Fruit fly (Drosophila melanogaster): Measurements from ENCODE around the gene Dys.

The Dys gene

DNA sequence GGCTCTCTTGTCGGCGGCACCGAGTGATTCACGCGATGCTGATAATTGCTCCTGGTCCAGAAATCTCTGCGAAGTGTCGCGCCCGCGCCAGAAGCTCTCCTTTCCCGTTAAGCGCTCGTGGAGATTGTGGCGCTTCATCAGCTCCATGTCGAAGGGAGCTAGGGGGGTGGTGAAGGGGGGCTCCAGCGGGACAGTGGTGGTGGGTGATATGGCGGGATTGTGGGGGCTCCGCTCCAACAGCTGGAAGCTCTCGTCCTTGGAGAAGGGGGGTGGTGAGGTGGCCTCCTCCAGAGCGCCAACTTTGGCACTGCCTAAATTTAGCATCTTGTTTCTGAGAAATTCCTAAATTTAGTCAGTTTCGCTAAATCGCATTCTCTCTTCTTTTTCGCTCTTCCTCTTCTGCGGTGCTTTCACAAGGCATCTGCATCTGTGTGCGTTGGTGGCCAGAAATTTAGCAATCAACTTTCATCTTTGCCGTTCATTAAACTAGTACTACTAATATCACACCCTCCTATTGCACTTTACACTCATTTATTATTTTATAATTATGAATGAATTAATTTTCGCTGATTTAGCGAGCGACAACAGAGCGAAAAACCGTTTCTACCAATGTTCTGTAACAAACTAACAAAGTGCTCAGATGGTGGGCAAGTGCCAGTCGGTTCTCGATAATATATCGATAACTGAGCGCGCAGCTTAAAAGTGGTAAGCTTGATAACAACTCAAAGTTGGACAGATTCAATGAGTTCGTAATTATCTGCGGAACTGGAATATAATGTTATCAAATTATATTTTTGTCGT is 181.4 kb downstream of the Dys start, which contains the start of gene subdued (continued):
- TF ChIP-seq Dek (tag; optimal IDR thresholded peaks at IDR 0.05) (no peak), chinmo (GFP tag; IDR thresholded peaks at IDR 0.05; ENCODE audit: partially characterized antibody) (0 out of 4 replicates have a peak, but pooled peaks have one; percentile 30), usp (GFP tag; optimal IDR thresholded peaks at IDR 0.05) (no peak), z (GFP tag; IDR thresholded peaks at IDR 0.05) (no peak), otp (GFP tag; IDR thresholded peaks at IDR 0.05) (no peak), so (GFP tag; IDR thresholded peaks at IDR 0.05) (no peak), Spps (tag; optimal IDR thresholded peaks at IDR 0.05) (no peak), Meics (GFP tag; optimal IDR thresholded peaks at IDR 0.05) (no peak), Ptx1 (GFP tag; IDR thresholded peaks at IDR 0.05) (no peak), grn (GFP tag; optimal IDR thresholded peaks at IDR 0.05) (no peak), CG2116 (GFP tag; optimal IDR thresholded peaks at IDR 0.05) (peak; percentile 71), dimm (GFP tag; IDR thresholded peaks at IDR 0.05) (no peak), CG33213 (GFP tag; optimal IDR thresholded peaks at IDR 0.05) (no peak), CG6791 (GFP tag; IDR thresholded peaks at IDR 0.05; ENCODE audit: partially characterized antibody) (no peak), ewg (GFP tag; optimal IDR thresholded peaks at IDR 0.05) (no peak), rib (GFP tag; IDR thresholded peaks at IDR 0.05) (peak; percentile 29; the same call in 1 of the 2 replicates), E2f2 (GFP tag; IDR thresholded peaks at IDR 0.05) (peak; percentile 90), CG3726 (GFP tag; IDR thresholded peaks at IDR 0.05) (0 out of 3 replicates have a peak, but pooled peaks have one; percentile 3), C15 (GFP tag; IDR thresholded peaks at IDR 0.05) (no peak), eyg (GFP tag; optimal IDR thresholded peaks at IDR 0.05) (no peak), HLHmδ (GFP tag; optimal IDR thresholded peaks at IDR 0.05) (no peak), H15 (GFP tag; IDR thresholded peaks at IDR 0.05) (no peak), cg (GFP tag; optimal IDR thresholded peaks at IDR 0.05) (peak; percentile 55), seq (GFP tag; IDR thresholded peaks at IDR 0.05) (0 out of 2 replicates have a peak, but pooled peaks have one; percentile 24), CG17829 (tag; optimal IDR thresholded peaks at IDR 0.05) (no peak), disco-r (GFP tag; optimal IDR thresholded peaks at IDR 0.05) (no peak), CG10654 (GFP tag; optimal IDR thresholded peaks at IDR 0.05) (no peak), trem (tag; optimal IDR thresholded peaks at IDR 0.05) (no peak), Pdp1 (GFP tag; optimal IDR thresholded peaks at IDR 0.05) (peak in 1 of 2 experiments; percentile 51), CG6683 (GFP tag; optimal IDR thresholded peaks at IDR 0.05) (no peak), CG31224 (GFP tag; IDR thresholded peaks at IDR 0.05) (no peak), CG7372 (GFP tag; IDR thresholded peaks at IDR 0.05) (no peak), CG11723 (GFP tag; optimal IDR thresholded peaks at IDR 0.05) (no peak), org-1 (GFP tag; optimal IDR thresholded peaks at IDR 0.05) (no peak), CG4424 (GFP tag; optimal IDR thresholded peaks at IDR 0.05) (no peak), vvl (GFP tag; IDR thresholded peaks at IDR 0.05) (no peak), CG14014 (GFP tag; IDR thresholded peaks at IDR 0.05) (no peak), CG10979 (tag; optimal IDR thresholded peaks at IDR 0.05) (no peak), hth (optimal IDR thresholded peaks at IDR 0.05) (no peak), CG2889 (GFP tag; IDR thresholded peaks at IDR 0.05) (no peak), Dp (GFP tag; optimal IDR thresholded peaks at IDR 0.05) (peak; percentile 89), jigr1 (GFP tag; IDR thresholded peaks at IDR 0.05) (no peak), knrl (GFP tag; IDR thresholded peaks at IDR 0.05; ENCODE audit: partially characterized antibody) (no peak), sug (tag; optimal IDR thresholded peaks at IDR 0.05) (peak; percentile 32), Sin3A (optimal IDR thresholded peaks at IDR 0.05) (peak; percentile 7), HLH4C (GFP tag; IDR thresholded peaks at IDR 0.05; ENCODE audit: partially characterized antibody) (peak; percentile 65), BtbVII (GFP tag; optimal IDR thresholded peaks at IDR 0.05) (no peak), CG1647 (GFP tag; optimal IDR thresholded peaks at IDR 0.05) (no peak), cwo (GFP tag; optimal IDR thresholded peaks at IDR 0.05) (no peak), yki (optimal IDR thresholded peaks at IDR 0.05) (no peak), CG14667 (GFP tag; IDR thresholded peaks at IDR 0.05) (no peak)
